Worm (Caenorhabditis elegans) whole organism, early embryonic: ENCODE results near the gene Y82E9BR.18.

Source experiments
- B0310.2 ChIP-seq: sonication (generic microtip); optimal IDR thresholded peaks from 2 replicates; lab custom pipeline; 2016; ENCODE audit warnings: mild to moderate bottlenecking, missing genetic modification characterization, missing compliant biosample characterization
- flt-1 ChIP-seq: fragments of 200-800 bp; sonication (Bioruptor generic); IDR thresholded peaks from 2 replicates; pipeline ENCODE4 v1.3.6; 2022; ENCODE audit warnings: missing genetic modification characterization, missing compliant biosample characterization
- scrt-1 ChIP-seq: fragments of 200-800 bp; sonication (Bioruptor generic); IDR thresholded peaks from 2 replicates; pipeline ENCODE4 v1.3.6; 2022; ENCODE audit warnings: missing genetic modification characterization, missing compliant biosample characterization
- tra-4 ChIP-seq: sonication (generic microtip); optimal IDR thresholded peaks from 2 replicates; lab custom pipeline; 2017; ENCODE audit warnings: missing genetic modification characterization, missing compliant biosample characterization

ce11 chrIII:1429920-1430437 is 53.3 kb downstream of the Y82E9BR.18 start:
- TF ChIP-seq scrt-1 (GFP tag; lab: Robert Waterston, UW) (no peak), flt-1 (GFP tag; lab: Robert Waterston, UW) (no peak), B0310.2 (tag; lab: Kevin White, UChicago) (no peak), tra-4 (no peak)
